Worm (Caenorhabditis elegans): Measurements from ENCODE around the gene xdh-1.

DNA sequence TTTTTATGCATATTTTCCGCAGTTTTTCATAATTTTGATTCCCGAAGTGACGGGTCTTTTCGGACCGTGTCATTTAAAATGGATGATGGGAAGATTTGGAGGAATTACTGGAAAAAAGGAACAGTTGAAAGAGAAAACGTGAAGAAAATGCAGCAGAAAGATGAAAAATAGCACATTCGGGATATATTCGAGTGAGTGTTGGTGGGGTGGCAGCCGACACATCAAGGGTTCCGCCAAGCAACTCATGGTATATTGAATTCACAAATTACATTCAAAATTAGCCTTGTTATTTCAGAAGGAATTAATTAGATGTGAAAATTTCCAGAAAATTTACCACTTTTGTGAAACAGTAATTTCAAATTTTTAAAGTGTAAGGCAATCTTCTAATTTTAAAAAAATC is 31.4 kb upstream of the xdh-1 start, which contains the start of gene tra-3:
- TF ChIP-seq klf-2 (GFP tag; conservative IDR thresholded peaks at IDR 0.05) (no peak), flt-1 (GFP tag; IDR thresholded peaks at IDR 0.05) (no peak), T22C8.4 (GFP tag; IDR thresholded peaks at IDR 0.05) (no peak)
